Worm (Caenorhabditis elegans) whole organism, L1 larva: ENCODE measurements around the gene F19B2.6.

Source experiments
- ceh-8 ChIP-seq: fragments of 200-800 bp; sonication (Bioruptor generic); optimal IDR thresholded peaks from 2 replicates; lab custom pipeline; 2018; ENCODE audit warnings: mild to moderate bottlenecking, missing genetic modification characterization, moderate library complexity, missing compliant biosample characterization
- dpl-1 ChIP-seq, 3 experiments: fragments of 150-350 bp in 2 of 3; sonication (generic microtip) in 1 of 3; optimal IDR thresholded peaks; 2 replicates each; lab custom pipeline; 2014 to 2017; ENCODE audit warnings: missing biosample characterization in 3 of 3, missing genetic modification characterization in 3 of 3, missing genetic modification reagents in 3 of 3
- fkh-10 ChIP-seq: sonication (generic microtip); optimal IDR thresholded peaks from 2 replicates; lab custom pipeline; 2017; ENCODE audit warnings: missing biosample characterization, missing genetic modification reagents, missing genetic modification characterization
- lin-15B ChIP-seq: fragments of 150-350 bp; sonication (generic microtip); optimal IDR thresholded peaks from 3 replicates; lab custom pipeline; 2014; ENCODE audit warnings: missing biosample characterization, missing genetic modification characterization
- nhr-11 ChIP-seq: fragments of 150-350 bp; optimal IDR thresholded peaks from 2 replicates; lab custom pipeline; 2014; ENCODE audit warnings: missing biosample characterization, missing genetic modification characterization
- sptf-1 ChIP-seq: fragments of 150-350 bp; optimal IDR thresholded peaks from 2 replicates; lab custom pipeline; 2014; ENCODE audit warnings: missing biosample characterization, missing genetic modification characterization
- vab-15 ChIP-seq: sonication (generic microtip); optimal IDR thresholded peaks from 2 replicates; lab custom pipeline; 2017; ENCODE audit warnings: missing genotype, mild to moderate bottlenecking, missing genetic modification characterization, missing compliant biosample characterization

DNA sequence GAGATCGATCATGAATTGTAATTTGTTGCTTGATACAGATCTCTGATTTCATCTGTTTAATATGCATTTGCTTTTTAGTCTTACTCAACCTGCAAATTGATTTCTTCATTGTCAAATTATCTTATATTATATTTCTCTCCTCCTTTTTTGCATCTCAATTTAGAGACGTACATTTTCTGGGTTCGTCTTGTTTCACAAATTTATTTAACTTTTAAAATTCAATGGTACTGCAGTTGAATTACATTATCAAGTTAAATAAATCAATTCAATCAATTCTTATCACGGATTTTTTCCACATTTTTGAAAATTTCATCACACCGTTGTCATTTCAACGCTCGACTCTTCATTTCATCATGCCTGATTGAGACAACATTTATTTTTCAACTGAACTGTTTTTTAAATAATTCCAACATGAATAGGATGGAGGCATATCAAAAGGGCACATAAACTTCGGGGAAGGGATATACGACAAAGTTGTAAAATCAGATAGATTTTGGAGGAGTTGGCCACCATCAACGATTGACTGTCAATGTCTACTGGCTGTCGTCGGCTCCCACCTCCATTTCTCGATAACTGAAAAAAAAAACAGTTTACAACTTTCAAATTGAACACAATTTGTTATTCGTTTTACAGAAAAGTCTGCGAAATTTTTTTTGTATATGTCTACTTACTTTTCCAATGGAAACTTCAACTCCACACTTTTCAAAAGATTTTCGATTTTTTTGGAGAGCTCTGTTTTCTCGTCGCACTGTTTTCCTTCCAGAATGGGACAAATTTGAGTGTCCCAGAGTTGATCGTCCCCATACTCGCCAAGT, 4.2 kb downstream of the F19B2.6 start:
- TF ChIP-seq ceh-8 (GFP tag; lab: Kevin White, UChicago): no peak
- TF ChIP-seq vab-15: no peak
- TF ChIP-seq fkh-10 (GFP tag; lab: Kevin White, UChicago): no peak
- no peak for TF ChIP-seq dpl-1 (GFP tag; optimal IDR thresholded peaks at IDR 0.05; lab: Kevin White, UChicago)
- no peak for TF ChIP-seq lin-15B
- no peak for TF ChIP-seq nhr-11
- no peak for TF ChIP-seq sptf-1 (tag; lab: Kevin White, UChicago)
